Fruit fly (Drosophila melanogaster) whole organism, embryonic: Measurements from ENCODE around the gene CG11458.

ENCODE experiments used
- Atf3 ChIP-seq: fragments of 200-800 bp; sonication (Bioruptor generic); optimal IDR thresholded peaks from 3 replicates; lab custom pipeline; 2016; ENCODE audit warnings: missing biosample characterization, missing genetic modification characterization
- B-H1 ChIP-seq: fragments of 200-800 bp; sonication (Bioruptor generic); IDR thresholded peaks from 3 replicates; pipeline ENCODE4 v1.3.6; 2022; ENCODE audit warnings: missing biosample characterization, missing genetic modification characterization
- CG10979 ChIP-seq: fragments of 200-800 bp; sonication (Bioruptor generic); optimal IDR thresholded peaks from 2 replicates; lab custom pipeline; 2018; ENCODE audit warnings: missing biosample characterization, mild to moderate bottlenecking, missing genetic modification characterization, moderate library complexity
- CG13624 ChIP-seq: fragments of 200-800 bp; sonication (Bioruptor generic); optimal IDR thresholded peaks from 2 replicates; lab custom pipeline; 2016; ENCODE audit warnings: missing biosample characterization, missing genetic modification characterization
- CG14014 ChIP-seq: fragments of 200-800 bp; sonication (Bioruptor generic); IDR thresholded peaks from 2 replicates; pipeline ENCODE4 v1.3.6; 2022; ENCODE audit warnings: missing biosample characterization, missing genetic modification characterization
- CG17361 ChIP-seq: fragments of 200-800 bp; sonication (Bioruptor generic); IDR thresholded peaks from 3 replicates; pipeline ENCODE4 v1.3.6; 2022; ENCODE audit warnings: missing biosample characterization, missing genetic modification characterization
- CG17385 ChIP-seq: fragments of 200-800 bp; sonication (Bioruptor generic); optimal IDR thresholded peaks from 3 replicates; lab custom pipeline; 2018; ENCODE audit warnings: missing biosample characterization, mild to moderate bottlenecking, missing genetic modification characterization
- CG33213 ChIP-seq: fragments of 200-800 bp; sonication (Bioruptor generic); optimal IDR thresholded peaks from 3 replicates; lab custom pipeline; 2016; ENCODE audit warnings: missing biosample characterization, missing genetic modification characterization
- CG42726 ChIP-seq: fragments of 200-800 bp; sonication (Bioruptor generic); IDR thresholded peaks from 2 replicates; pipeline ENCODE4 v1.3.6; 2022; ENCODE audit warnings: missing biosample characterization, missing genetic modification characterization; ENCODE audit not compliant: partially characterized antibody
- CG5953 ChIP-seq: fragments of 200-800 bp; sonication (Bioruptor generic); IDR thresholded peaks from 2 replicates; pipeline ENCODE4 v1.3.6; 2022; ENCODE audit warnings: missing biosample characterization, missing genetic modification characterization
- CG6272 ChIP-seq: fragments of 200-800 bp; sonication (Bioruptor generic); IDR thresholded peaks from 2 replicates; pipeline ENCODE4 v1.3.6; 2022; ENCODE audit warnings: missing biosample characterization, missing genetic modification characterization
- CG7963 ChIP-seq: fragments of 200-800 bp; sonication (Bioruptor generic); IDR thresholded peaks from 3 replicates; pipeline ENCODE4 v1.3.6; 2022; ENCODE audit warnings: missing biosample characterization, missing genetic modification characterization; ENCODE audit not compliant: partially characterized antibody
- CG8290 ChIP-seq, 3 experiments: fragments of 200-800 bp; sonication (Bioruptor generic); optimal IDR thresholded peaks; 2 replicates each; lab custom pipeline; 2016 to 2019; ENCODE audit warnings: missing biosample characterization in 3 of 3, missing genetic modification characterization in 3 of 3, mild to moderate bottlenecking in 2 of 3, moderate library complexity in 1 of 3
- CG8359 ChIP-seq: fragments of 200-800 bp; sonication (Bioruptor generic); optimal IDR thresholded peaks from 2 replicates; lab custom pipeline; 2017; ENCODE audit warnings: missing biosample characterization, mild to moderate bottlenecking, missing genetic modification characterization, borderline replicate concordance
- CG9817 ChIP-seq: fragments of 200-800 bp; sonication (Bioruptor generic); optimal IDR thresholded peaks from 2 replicates; lab custom pipeline; 2018; ENCODE audit warnings: missing biosample characterization, mild to moderate bottlenecking, missing genetic modification characterization, moderate library complexity
- CG9876 ChIP-seq: fragments of 200-800 bp; sonication (Bioruptor generic); optimal IDR thresholded peaks from 2 replicates; lab custom pipeline; 2016; ENCODE audit warnings: missing biosample characterization, missing genetic modification characterization
- CG9932 ChIP-seq: fragments of 200-800 bp; sonication (Bioruptor generic); IDR thresholded peaks from 2 replicates; pipeline ENCODE4 v1.3.6; 2022; ENCODE audit warnings: missing biosample characterization, missing genetic modification characterization
- D ChIP-seq, 2 experiments: fragments of 200-800 bp in 1 of 2; fragments of >200 bp in 1 of 2; sonication (Bioruptor generic) in 1 of 2; optimal IDR thresholded peaks; 2 replicates in 1 of 2; 3 replicates in 1 of 2; lab custom pipeline; 2017; ENCODE audit warnings: mild to moderate bottlenecking in 1 of 2, missing biosample characterization in 1 of 2, missing genetic modification characterization in 1 of 2, missing genetic modification reagents in 1 of 2
- Dfd ChIP-seq, 2 experiments: fragments of >200 bp; optimal IDR thresholded peaks; 2 replicates each; lab custom pipeline; 2017; ENCODE audit warnings: missing biosample characterization in 2 of 2, missing genetic modification characterization in 2 of 2
- HLHmδ ChIP-seq: fragments of 200-800 bp; sonication (Bioruptor generic); optimal IDR thresholded peaks from 2 replicates; lab custom pipeline; 2018; ENCODE audit warnings: missing biosample characterization, mild to moderate bottlenecking, missing genetic modification characterization, moderate library complexity
- Hr3 ChIP-seq: fragments of 200-800 bp; sonication (Bioruptor generic); optimal IDR thresholded peaks from 3 replicates; lab custom pipeline; 2016; ENCODE audit warnings: missing biosample characterization, missing genetic modification characterization
- Jarid2 ChIP-seq: fragments of 200-800 bp; sonication (Bioruptor generic); optimal IDR thresholded peaks from 3 replicates; lab custom pipeline; 2017; ENCODE audit warnings: mild to moderate bottlenecking, missing biosample characterization, missing genetic modification reagents, missing genetic modification characterization
- NFAT ChIP-seq: fragments of 200-800 bp; sonication (Bioruptor generic); IDR thresholded peaks from 2 replicates; pipeline ENCODE4 v1.3.6; 2022; ENCODE audit warnings: missing biosample characterization, missing genetic modification characterization
- NK7.1 ChIP-seq: fragments of 200-800 bp; sonication (Bioruptor generic); optimal IDR thresholded peaks from 3 replicates; lab custom pipeline; 2016; ENCODE audit warnings: missing biosample characterization, missing genetic modification characterization
- Nf-YA ChIP-seq: fragments of 200-800 bp; sonication (Bioruptor generic); IDR thresholded peaks from 2 replicates; pipeline ENCODE4 v1.3.6; 2022; ENCODE audit warnings: missing biosample characterization, missing genetic modification characterization
- Sry-δ ChIP-seq: fragments of 200-800 bp; sonication (Bioruptor generic); optimal IDR thresholded peaks from 2 replicates; lab custom pipeline; 2016; ENCODE audit warnings: missing biosample characterization, missing genetic modification characterization
- Stat92E ChIP-seq, 3 experiments: fragments of >200 bp in 2 of 3; fragments of 200-800 bp in 1 of 3; sonication (Bioruptor generic) in 1 of 3; optimal IDR thresholded peaks; 2 replicates each; lab custom pipeline; 2017 to 2019; ENCODE audit warnings: missing biosample characterization in 3 of 3, missing genetic modification characterization in 3 of 3, mild to moderate bottlenecking in 1 of 3, moderate library complexity in 1 of 3
- TFAM ChIP-seq: fragments of 200-800 bp; sonication (Bioruptor generic); optimal IDR thresholded peaks from 2 replicates; lab custom pipeline; 2017; ENCODE audit warnings: missing biosample characterization, missing genetic modification characterization, inconsistent platforms
- Vsx1 ChIP-seq: fragments of 200-800 bp; sonication (Bioruptor generic); optimal IDR thresholded peaks from 2 replicates; lab custom pipeline; 2017; ENCODE audit warnings: missing biosample characterization, mild to moderate bottlenecking, missing genetic modification characterization, missing genetic modification reagents
- ash1 ChIP-seq: fragments of 200-800 bp; sonication (Bioruptor generic); optimal IDR thresholded peaks from 2 replicates; lab custom pipeline; 2018; ENCODE audit warnings: missing biosample characterization, mild to moderate bottlenecking, missing genetic modification characterization
- ato ChIP-seq: fragments of 200-800 bp; sonication (Bioruptor generic); IDR thresholded peaks from 2 replicates; pipeline ENCODE4 v1.3.6; 2022; ENCODE audit warnings: missing biosample characterization, missing genetic modification characterization; ENCODE audit not compliant: partially characterized antibody
- da ChIP-seq: fragments of 200-800 bp; sonication (Bioruptor generic); optimal IDR thresholded peaks from 2 replicates; lab custom pipeline; 2016; ENCODE audit warnings: missing biosample characterization, missing genetic modification characterization
- dm ChIP-seq: fragments of 200-800 bp; sonication (Bioruptor generic); optimal IDR thresholded peaks from 3 replicates; lab custom pipeline; 2016; ENCODE audit warnings: missing biosample characterization, missing genetic modification characterization
- esg ChIP-seq: fragments of 200-800 bp; sonication (Bioruptor generic); conservative IDR thresholded peaks from 2 replicates; pipeline ENCODE4 v1.3.6; 2022; ENCODE audit warnings: missing biosample characterization, missing genetic modification characterization
- hth ChIP-seq: fragments of >200 bp; optimal IDR thresholded peaks from 2 replicates; lab custom pipeline; 2017; ENCODE audit warnings: inconsistent platforms
- lola ChIP-seq, 3 experiments: fragments of >200 bp in 2 of 3; fragments of 200-800 bp in 1 of 3; sonication (Bioruptor generic) in 1 of 3; optimal IDR thresholded peaks; 2 replicates each; lab custom pipeline; 2017 to 2019; ENCODE audit warnings: missing biosample characterization in 3 of 3, missing genetic modification characterization in 3 of 3, mild to moderate bottlenecking in 1 of 3, moderate library complexity in 1 of 3
- luna ChIP-seq: fragments of 200-800 bp; sonication (Bioruptor generic); optimal IDR thresholded peaks from 2 replicates; lab custom pipeline; 2016; ENCODE audit warnings: missing biosample characterization, missing genetic modification characterization
- mld ChIP-seq: fragments of 200-800 bp; sonication (Bioruptor generic); IDR thresholded peaks from 3 replicates; pipeline ENCODE4 v1.3.6; 2022; ENCODE audit warnings: missing biosample characterization, missing genetic modification characterization; ENCODE audit not compliant: partially characterized antibody
- nom ChIP-seq: fragments of 200-800 bp; sonication (Bioruptor generic); optimal IDR thresholded peaks from 2 replicates; lab custom pipeline; 2017; ENCODE audit warnings: missing biosample characterization, missing genetic modification characterization, mild to moderate bottlenecking, moderate library complexity, missing genetic modification reagents
- p53 ChIP-seq: fragments of 200-800 bp; sonication (Bioruptor generic); optimal IDR thresholded peaks from 2 replicates; lab custom pipeline; 2016; ENCODE audit warnings: missing biosample characterization, missing genetic modification characterization
- sens ChIP-seq: fragments of 200-800 bp; sonication (Bioruptor generic); peaks from one replicate; lab custom pipeline; 2016; ENCODE audit warnings: missing biosample characterization, missing genetic modification characterization
- sim ChIP-seq: fragments of 200-800 bp; sonication (Bioruptor generic); IDR thresholded peaks from 2 replicates; pipeline ENCODE4 v1.3.6; 2022; ENCODE audit warnings: missing biosample characterization, missing genetic modification characterization
- sna ChIP-seq: fragments of 200-800 bp; sonication (Bioruptor generic); IDR thresholded peaks from 2 replicates; pipeline ENCODE4 v1.3.6; 2022; ENCODE audit warnings: missing biosample characterization, missing genetic modification characterization; ENCODE audit not compliant: partially characterized antibody
- so ChIP-seq: fragments of 200-800 bp; sonication (Bioruptor generic); IDR thresholded peaks from 3 replicates; pipeline ENCODE4 v1.3.6; 2022; ENCODE audit warnings: missing biosample characterization, missing genetic modification characterization
- sqz ChIP-seq: fragments of 200-800 bp; sonication (Bioruptor generic); optimal IDR thresholded peaks from 3 replicates; lab custom pipeline; 2018; ENCODE audit warnings: missing biosample characterization, mild to moderate bottlenecking, missing genetic modification characterization
- tin ChIP-seq: fragments of 200-800 bp; sonication (Bioruptor generic); optimal IDR thresholded peaks from 3 replicates; lab custom pipeline; 2016; ENCODE audit warnings: missing biosample characterization, missing genetic modification characterization
- unc-4 ChIP-seq: fragments of 200-800 bp; sonication (Bioruptor generic); IDR thresholded peaks from 2 replicates; pipeline ENCODE4 v1.3.6; 2022; ENCODE audit warnings: missing biosample characterization, missing genetic modification characterization; ENCODE audit not compliant: partially characterized antibody
- vnd ChIP-seq: fragments of 200-800 bp; sonication (Bioruptor generic); IDR thresholded peaks from 3 replicates; pipeline ENCODE4 v1.3.6; 2022; ENCODE audit warnings: missing biosample characterization, missing genetic modification characterization; ENCODE audit not compliant: partially characterized antibody
- zf30C ChIP-seq: fragments of 200-800 bp; sonication (Bioruptor generic); optimal IDR thresholded peaks from 3 replicates; lab custom pipeline; 2018; ENCODE audit warnings: missing biosample characterization, mild to moderate bottlenecking, missing genetic modification characterization

CG11458 gene

dm6 chr3L:20923030-20923591 is 17.5 kb downstream of the CG11458 start (continued):
- TF ChIP-seq Stat92E (GFP tag; optimal IDR thresholded peaks at IDR 0.05; lab: Kevin White, UChicago) = no peak
- no peak for TF ChIP-seq D (optimal IDR thresholded peaks at IDR 0.05; lab: Kevin White, UChicago)
- TF ChIP-seq D (GFP tag; optimal IDR thresholded peaks at IDR 0.05; lab: Kevin White, UChicago) = peak; percentile 56
- no peak for TF ChIP-seq sim
- no peak; the same call in 1 of the 2 replicates for TF ChIP-seq esg
- no peak for TF ChIP-seq CG42726 (GFP tag; lab: Robert Waterston, UW)
- no peak for TF ChIP-seq CG6272 (GFP tag; lab: Robert Waterston, UW)
- peak; percentile 34 for TF ChIP-seq Hr3 (GFP tag; lab: Kevin White, UChicago)
- TF ChIP-seq luna = no peak
- no peak for TF ChIP-seq HLHmδ (GFP tag; lab: Kevin White, UChicago)
- TF ChIP-seq zf30C (GFP tag; lab: Kevin White, UChicago) = no peak
- peak; percentile 21 for TF ChIP-seq CG33213 (GFP tag; lab: Kevin White, UChicago)
- TF ChIP-seq so = no peak
- TF ChIP-seq nom = peak; percentile 61
- no peak for TF ChIP-seq CG5953 (GFP tag; lab: Robert Waterston, UW)
- TF ChIP-seq Dfd (GFP tag; optimal IDR thresholded peaks at IDR 0.05; lab: Kevin White, UChicago) = no peak
- TF ChIP-seq CG14014 (GFP tag; lab: Robert Waterston, UW) = no peak
- TF ChIP-seq CG8359 (GFP tag; lab: Kevin White, UChicago) = peak; percentile 15
- no peak for TF ChIP-seq NFAT (GFP tag; lab: Robert Waterston, UW)
- TF ChIP-seq sna = no peak
- no peak for TF ChIP-seq CG9817 (tag; lab: Kevin White, UChicago)
- TF ChIP-seq CG7963 (GFP tag; lab: Robert Waterston, UW) = no peak
- no peak for TF ChIP-seq CG13624
- TF ChIP-seq Atf3 (GFP tag; lab: Kevin White, UChicago) = peak; percentile 31
- no peak for TF ChIP-seq CG9932 (GFP tag; lab: Robert Waterston, UW)
- TF ChIP-seq Jarid2 (GFP tag; lab: Kevin White, UChicago) = no peak
- TF ChIP-seq tin (GFP tag; lab: Kevin White, UChicago) = peak; percentile 50
- no peak for TF ChIP-seq p53 (GFP tag; lab: Kevin White, UChicago)
- TF ChIP-seq CG17361 (GFP tag; lab: Robert Waterston, UW) = peak; percentile 33; the same call in 1 of the 3 replicates
- TF ChIP-seq hth (lab: Kevin White, UChicago) = no peak
- no peak for TF ChIP-seq TFAM (GFP tag; lab: Kevin White, UChicago)
- no peak for TF ChIP-seq CG8290 (GFP tag; optimal IDR thresholded peaks at IDR 0.05; lab: Kevin White, UChicago)
- TF ChIP-seq CG8290 (tag; optimal IDR thresholded peaks at IDR 0.05; lab: Kevin White, UChicago) = no peak
- TF ChIP-seq Nf-YA (GFP tag; lab: Robert Waterston, UW) = no peak
- TF ChIP-seq dm (GFP tag; lab: Kevin White, UChicago) = no peak
- TF ChIP-seq Sry-δ (GFP tag; lab: Kevin White, UChicago) = no peak
- no peak for TF ChIP-seq CG9876
- TF ChIP-seq unc-4 = no peak
- TF ChIP-seq CG17385 (GFP tag; lab: Kevin White, UChicago) = no peak
- TF ChIP-seq lola (GFP tag; optimal IDR thresholded peaks at IDR 0.05; lab: Kevin White, UChicago) = peak in 1 of 3 experiments; percentile 75
- no peak for TF ChIP-seq NK7.1 (GFP tag; lab: Kevin White, UChicago)
- TF ChIP-seq ash1 = no peak
- TF ChIP-seq B-H1 = peak; percentile 22; the same call in 1 of the 3 replicates
- TF ChIP-seq sqz (GFP tag; lab: Kevin White, UChicago) = no peak
- peak; percentile 73 for TF ChIP-seq CG10979 (tag; lab: Kevin White, UChicago)
- no peak for TF ChIP-seq Vsx1 (GFP tag; lab: Kevin White, UChicago)
- no peak for TF ChIP-seq ato (GFP tag; lab: Robert Waterston, UW)
- TF ChIP-seq vnd (GFP tag; lab: Robert Waterston, UW) = no peak
- no peak for TF ChIP-seq da
- peak; percentile 93 for TF ChIP-seq sens (GFP tag; lab: Kevin White, UChicago)
- no peak for TF ChIP-seq mld
